Worm (Caenorhabditis elegans): ENCODE results near the gene K05D4.9.

The K05D4.9 gene

ce11 chrV:16182918-16183317 lies 11.3 kb upstream of the K05D4.9 start, which contains the start of gene srh-277:
Gene srh-277 (plus strand): TSS chrV:16183218.
- TF ChIP-seq ztf-29 (GFP tag; IDR thresholded peaks at IDR 0.05) (no peak), T22C8.4 (GFP tag; IDR thresholded peaks at IDR 0.05) (no peak), ref-1 (GFP tag; conservative IDR thresholded peaks at IDR 0.05) (no peak), klf-2 (GFP tag; conservative IDR thresholded peaks at IDR 0.05) (no peak), med-1 (GFP tag; optimal IDR thresholded peaks at IDR 0.05; ENCODE audit: insufficient read depth) (no peak), flt-1 (GFP tag; IDR thresholded peaks at IDR 0.05) (no peak), cog-1 (tag; optimal IDR thresholded peaks at IDR 0.05) (no peak), ztf-23 (GFP tag; IDR thresholded peaks at IDR 0.05) (no peak), tab-1 (GFP tag; IDR thresholded peaks at IDR 0.05) (no peak)

- TF ChIP-seq tab-1 (GFP tag; IDR thresholded peaks at IDR 0.05) (no peak), ztf-29 (GFP tag; IDR thresholded peaks at IDR 0.05) (no peak), ztf-23 (GFP tag; IDR thresholded peaks at IDR 0.05) (no peak), T22C8.4 (GFP tag; IDR thresholded peaks at IDR 0.05) (no peak), med-1 (GFP tag; optimal IDR thresholded peaks at IDR 0.05; ENCODE audit: insufficient read depth) (no peak), cog-1 (tag; optimal IDR thresholded peaks at IDR 0.05) (no peak), ref-1 (GFP tag; conservative IDR thresholded peaks at IDR 0.05) (no peak), flt-1 (GFP tag; IDR thresholded peaks at IDR 0.05) (no peak), klf-2 (GFP tag; conservative IDR thresholded peaks at IDR 0.05) (no peak)
These were observed 10.5 kb upstream of the K05D4.9 start, which contains the start of gene srz-13 for ce11 chrV:16182110-16182509. Gene srz-13 (plus strand): TSS chrV:16182410.

ce11 chrV:16180350-16180749 lies 8.7 kb upstream of the K05D4.9 start, which contains the start of gene str-106:
Gene str-106 (plus strand): TSS chrV:16180650.
- no peak for TF ChIP-seq ztf-29 (GFP tag; IDR thresholded peaks at IDR 0.05)
- TF ChIP-seq T22C8.4 (GFP tag; IDR thresholded peaks at IDR 0.05): no peak
- TF ChIP-seq tab-1 (GFP tag; IDR thresholded peaks at IDR 0.05): no peak
- no peak for TF ChIP-seq flt-1 (GFP tag; IDR thresholded peaks at IDR 0.05)
- TF ChIP-seq ztf-23 (GFP tag; IDR thresholded peaks at IDR 0.05): no peak

ce11 chrV:16175757-16176156 lies 4.1 kb upstream of the K05D4.9 start, which contains the start of gene cyp-33D1:
Gene cyp-33D1 (minus strand): TSS chrV:16175857.
- TF ChIP-seq ztf-29 (GFP tag; IDR thresholded peaks at IDR 0.05): no peak
- no peak for TF ChIP-seq med-1 (GFP tag; optimal IDR thresholded peaks at IDR 0.05; ENCODE audit: insufficient read depth)
- no peak for TF ChIP-seq cog-1 (tag; optimal IDR thresholded peaks at IDR 0.05)
- TF ChIP-seq ref-1 (GFP tag; conservative IDR thresholded peaks at IDR 0.05): no peak
- no peak for TF ChIP-seq T22C8.4 (GFP tag; IDR thresholded peaks at IDR 0.05)
- no peak for TF ChIP-seq ztf-23 (GFP tag; IDR thresholded peaks at IDR 0.05)
- no peak for TF ChIP-seq flt-1 (GFP tag; IDR thresholded peaks at IDR 0.05)
- TF ChIP-seq klf-2 (GFP tag; conservative IDR thresholded peaks at IDR 0.05): no peak
- no peak for TF ChIP-seq tab-1 (GFP tag; IDR thresholded peaks at IDR 0.05)

ce11 chrV:16175227-16175626 lies 3.6 kb upstream of the K05D4.9 start:
- TF ChIP-seq ztf-29 (GFP tag; IDR thresholded peaks at IDR 0.05) (no peak), klf-2 (GFP tag; conservative IDR thresholded peaks at IDR 0.05) (no peak), ztf-23 (GFP tag; IDR thresholded peaks at IDR 0.05) (no peak), med-1 (GFP tag; optimal IDR thresholded peaks at IDR 0.05; ENCODE audit: insufficient read depth) (no peak), flt-1 (GFP tag; IDR thresholded peaks at IDR 0.05) (no peak), cog-1 (tag; optimal IDR thresholded peaks at IDR 0.05) (no peak), T22C8.4 (GFP tag; IDR thresholded peaks at IDR 0.05) (no peak), tab-1 (GFP tag; IDR thresholded peaks at IDR 0.05) (no peak), ref-1 (GFP tag; conservative IDR thresholded peaks at IDR 0.05) (no peak)

- TF ChIP-seq T22C8.4 (GFP tag; IDR thresholded peaks at IDR 0.05): no peak
- TF ChIP-seq tab-1 (GFP tag; IDR thresholded peaks at IDR 0.05): no peak
These were observed 2.5 kb upstream of the K05D4.9 start for ce11 chrV:16174109-16174508.

ce11 chrV:16169026-16169425 lies 2.6 kb downstream of the K05D4.9 start, which contains the start of gene str-111:
Gene str-111 (minus strand): TSS chrV:16169126.
- TF ChIP-seq klf-2 (GFP tag; conservative IDR thresholded peaks at IDR 0.05) (no peak), ref-1 (GFP tag; conservative IDR thresholded peaks at IDR 0.05) (no peak), flt-1 (GFP tag; IDR thresholded peaks at IDR 0.05) (no peak), ztf-29 (GFP tag; IDR thresholded peaks at IDR 0.05) (no peak), tab-1 (GFP tag; IDR thresholded peaks at IDR 0.05) (no peak), cog-1 (tag; optimal IDR thresholded peaks at IDR 0.05) (no peak), T22C8.4 (GFP tag; IDR thresholded peaks at IDR 0.05) (no peak), med-1 (GFP tag; optimal IDR thresholded peaks at IDR 0.05; ENCODE audit: insufficient read depth) (no peak), ztf-23 (GFP tag; IDR thresholded peaks at IDR 0.05) (no peak)

- TF ChIP-seq ref-1 (GFP tag; conservative IDR thresholded peaks at IDR 0.05) (no peak), tab-1 (GFP tag; IDR thresholded peaks at IDR 0.05) (no peak), klf-2 (GFP tag; conservative IDR thresholded peaks at IDR 0.05) (no peak), T22C8.4 (GFP tag; IDR thresholded peaks at IDR 0.05) (no peak), cog-1 (tag; optimal IDR thresholded peaks at IDR 0.05) (no peak), ztf-29 (GFP tag; IDR thresholded peaks at IDR 0.05) (no peak)
These were observed 5.7 kb downstream of the K05D4.9 start, which contains the start of gene str-108 for ce11 chrV:16165936-16166335. Gene str-108 (plus strand): TSS chrV:16166236.

ce11 chrV:16163719-16164118 lies 7.9 kb downstream of the K05D4.9 start, which contains the start of gene F10A3.12:
Gene F10A3.12 (plus strand): TSS chrV:16164019.
- TF ChIP-seq T22C8.4 (GFP tag; IDR thresholded peaks at IDR 0.05) (no peak), klf-2 (GFP tag; conservative IDR thresholded peaks at IDR 0.05) (no peak), ref-1 (GFP tag; conservative IDR thresholded peaks at IDR 0.05) (no peak), ztf-23 (GFP tag; IDR thresholded peaks at IDR 0.05) (no peak), tab-1 (GFP tag; IDR thresholded peaks at IDR 0.05) (no peak), cog-1 (tag; optimal IDR thresholded peaks at IDR 0.05) (no peak), ztf-29 (GFP tag; IDR thresholded peaks at IDR 0.05) (no peak), med-1 (GFP tag; optimal IDR thresholded peaks at IDR 0.05; ENCODE audit: insufficient read depth) (no peak), flt-1 (GFP tag; IDR thresholded peaks at IDR 0.05) (no peak)

- TF ChIP-seq klf-2 (GFP tag; conservative IDR thresholded peaks at IDR 0.05): no peak
- TF ChIP-seq cog-1 (tag; optimal IDR thresholded peaks at IDR 0.05): no peak
- no peak for TF ChIP-seq flt-1 (GFP tag; IDR thresholded peaks at IDR 0.05)
- no peak for TF ChIP-seq tab-1 (GFP tag; IDR thresholded peaks at IDR 0.05)
- no peak for TF ChIP-seq ref-1 (GFP tag; conservative IDR thresholded peaks at IDR 0.05)
- TF ChIP-seq ztf-29 (GFP tag; IDR thresholded peaks at IDR 0.05): no peak
These were observed 9.4 kb downstream of the K05D4.9 start, which contains the start of the genes str-109 and F10A3.11 for ce11 chrV:16162124-16162735. Gene str-109 (minus strand): TSS chrV:16162224. Gene F10A3.11 (plus strand): TSS chrV:16162685.

All from whole organism, midembryonic.